Worm (Caenorhabditis elegans): ENCODE data around the gene nlp-36.
A peak's percentile ranks its signal among the peaks of the same experiment; 100 is the strongest.

DNA sequence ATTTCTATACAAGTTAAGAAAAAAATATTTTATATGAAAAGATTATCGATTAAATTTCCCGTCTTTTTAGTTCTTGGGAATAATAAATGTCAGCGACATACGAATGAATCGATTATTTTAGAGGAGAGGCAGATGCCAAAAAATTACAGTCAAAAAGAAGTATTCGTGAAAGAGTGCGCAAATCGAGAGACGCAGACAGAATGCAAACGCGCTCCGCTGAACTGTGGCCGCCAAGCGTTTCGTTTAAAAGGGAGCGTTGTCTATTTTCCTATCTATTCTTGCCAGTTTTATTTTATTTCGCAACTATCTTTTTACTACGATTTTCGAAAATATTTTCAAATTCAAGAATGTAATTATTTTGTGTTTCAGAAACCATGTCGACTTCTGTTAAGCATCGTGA lies 21.4 kb upstream of the nlp-36 start, which contains the start of gene baf-1:
- no peak for TF ChIP-seq nhr-11 (tag; optimal IDR thresholded peaks at IDR 0.05)
- no peak for TF ChIP-seq egl-27 (tag; optimal IDR thresholded peaks at IDR 0.05)
- TF ChIP-seq zag-1 (tag; optimal IDR thresholded peaks at IDR 0.05): no peak
- TF ChIP-seq pha-4 (GFP tag; IDR thresholded peaks at IDR 0.05): no peak
- TF ChIP-seq pha-4 (tag; optimal IDR thresholded peaks at IDR 0.05): no peak
- TF ChIP-seq F10B5.3 (tag; optimal IDR thresholded peaks at IDR 0.05): no peak
- no peak for TF ChIP-seq F37D6.2 (tag; optimal IDR thresholded peaks at IDR 0.05)
- TF ChIP-seq F49E8.2 (tag; optimal IDR thresholded peaks at IDR 0.05; ENCODE audit: borderline replicate concordance): no peak
- peak; percentile 87 for TF ChIP-seq mes-2 (tag; optimal IDR thresholded peaks at IDR 0.05; ENCODE audit: poor library complexity, severe bottlenecking)
- TF ChIP-seq T20F7.1 (GFP tag; optimal IDR thresholded peaks at IDR 0.05): no peak
- TF ChIP-seq ztf-7 (tag; optimal IDR thresholded peaks at IDR 0.05): no peak
- peak; percentile 57 for TF ChIP-seq unc-130 (GFP tag; optimal IDR thresholded peaks at IDR 0.05)
- no peak for TF ChIP-seq ces-1 (GFP tag; optimal IDR thresholded peaks at IDR 0.05)
